Fruit fly (Drosophila melanogaster) whole organism, pupa: Measurements from ENCODE around the gene CG32243.

Source experiments
- CG13204 ChIP-seq: fragments of 200-800 bp; sonication (Bioruptor generic); optimal IDR thresholded peaks from 2 replicates; lab custom pipeline; 2018; ENCODE audit warnings: missing biosample characterization, mild to moderate bottlenecking, missing genetic modification characterization, moderate library complexity
- CG14655 ChIP-seq: fragments of 200-800 bp; sonication (Bioruptor generic); optimal IDR thresholded peaks from 3 replicates; lab custom pipeline; 2017; ENCODE audit warnings: mild to moderate bottlenecking, missing biosample characterization, missing genetic modification reagents, missing genetic modification characterization
- CG4496 ChIP-seq: fragments of 200-800 bp; sonication (Bioruptor generic); IDR thresholded peaks from 3 replicates; pipeline ENCODE4 v1.3.6; 2022; ENCODE audit warnings: missing biosample characterization, missing genetic modification characterization
- D1 ChIP-seq: fragments of 200-800 bp; sonication (Bioruptor generic); optimal IDR thresholded peaks from 2 replicates; lab custom pipeline; 2018; ENCODE audit warnings: missing biosample characterization, mild to moderate bottlenecking, missing genetic modification characterization, moderate library complexity
- Ets98B ChIP-seq: fragments of 200-800 bp; sonication (Bioruptor generic); IDR thresholded peaks from 2 replicates; pipeline ENCODE4 v1.3.6; 2022; ENCODE audit warnings: missing biosample characterization, missing genetic modification characterization
- Pif1A ChIP-seq: fragments of 200-800 bp; sonication (Bioruptor generic); optimal IDR thresholded peaks from 3 replicates; lab custom pipeline; 2016; ENCODE audit warnings: missing biosample characterization, missing genetic modification characterization
- rn ChIP-seq: fragments of 200-800 bp; sonication (Bioruptor generic); IDR thresholded peaks from 2 replicates; pipeline ENCODE4 v1.3.6; 2022; ENCODE audit warnings: missing biosample characterization, missing genetic modification characterization

DNA sequence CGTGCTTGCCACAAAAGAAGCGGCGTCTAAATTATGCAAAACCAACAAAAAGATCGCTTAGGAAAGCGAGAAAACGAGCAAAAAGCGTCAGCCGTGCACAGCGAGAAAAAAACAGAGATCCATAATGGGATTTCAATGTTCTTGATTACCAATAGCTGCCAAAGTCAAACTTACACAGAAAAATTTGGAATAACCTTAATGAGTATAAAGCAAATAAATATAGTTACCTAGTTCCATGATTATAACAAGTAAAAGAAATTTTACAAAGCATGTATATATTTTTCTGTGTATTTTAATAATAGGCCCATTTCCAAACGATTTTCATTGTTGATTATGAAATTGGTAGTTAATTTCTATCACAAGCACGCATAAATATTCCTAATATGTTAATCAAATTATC lies 7.1 kb downstream of the CG32243 start:
- TF ChIP-seq rn (GFP tag; lab: Robert Waterston, UW) (no peak), CG14655 (GFP tag; lab: Kevin White, UChicago) (no peak), CG4496 (GFP tag; lab: Robert Waterston, UW) (no peak), Ets98B (no peak), D1 (no peak), Pif1A (no peak), CG13204 (GFP tag; lab: Kevin White, UChicago) (no peak)
